Worm (Caenorhabditis elegans) whole organism, midembryonic: ENCODE data around the gene ZK287.4.

Experiments used
- T22C8.4 ChIP-seq: fragments of 200-800 bp; sonication (Bioruptor generic); IDR thresholded peaks from 2 replicates; pipeline ENCODE4 v1.3.6; 2022; ENCODE audit warnings: missing genetic modification characterization, missing compliant biosample characterization
- cog-1 ChIP-seq: sonication (generic microtip); optimal IDR thresholded peaks from 2 replicates; lab custom pipeline; 2016; ENCODE audit warnings: missing genetic modification characterization, missing compliant biosample characterization
- ref-1 ChIP-seq: fragments of 200-800 bp; sonication (Bioruptor generic); conservative IDR thresholded peaks from 2 replicates; pipeline ENCODE4 v1.3.6; 2022; ENCODE audit warnings: missing genetic modification reagents, missing genetic modification characterization, missing compliant biosample characterization

ce11 chrV:9714909-9715308, 29.4 kb upstream of the ZK287.4 start, which contains the start of gene F40F9.3:
- TF ChIP-seq ref-1 (GFP tag; lab: Robert Waterston, UW) (no peak), T22C8.4 (GFP tag; lab: Robert Waterston, UW) (no peak), cog-1 (tag; lab: Kevin White, UChicago) (no peak)
